Fruit fly (Drosophila melanogaster) whole organism, embryonic: Measurements from ENCODE around the gene Dmtn.

Experiments
- ATbp ChIP-seq: fragments of 200-800 bp; sonication (Bioruptor generic); optimal IDR thresholded peaks from 2 replicates; lab custom pipeline; 2017; ENCODE audit warnings: missing biosample characterization, mild to moderate bottlenecking, missing genetic modification characterization, missing genetic modification reagents
- Atf6 ChIP-seq: fragments of 200-800 bp; sonication (Bioruptor generic); IDR thresholded peaks from 2 replicates; pipeline ENCODE4 v1.3.6; 2022; ENCODE audit warnings: missing biosample characterization, missing genetic modification characterization
- B-H1 ChIP-seq: fragments of 200-800 bp; sonication (Bioruptor generic); IDR thresholded peaks from 3 replicates; pipeline ENCODE4 v1.3.6; 2022; ENCODE audit warnings: missing biosample characterization, missing genetic modification characterization
- BtbVII ChIP-seq: fragments of 200-800 bp; sonication (Bioruptor generic); optimal IDR thresholded peaks from 3 replicates; lab custom pipeline; 2017; ENCODE audit warnings: missing biosample characterization, mild to moderate bottlenecking, missing genetic modification characterization
- CG10267 ChIP-seq: fragments of 200-800 bp; sonication (Bioruptor generic); optimal IDR thresholded peaks from 2 replicates; lab custom pipeline; 2018; ENCODE audit warnings: missing biosample characterization, mild to moderate bottlenecking, missing genetic modification characterization, moderate library complexity
- CG10431 ChIP-seq: fragments of 200-800 bp; sonication (Bioruptor generic); optimal IDR thresholded peaks from 3 replicates; lab custom pipeline; 2018; ENCODE audit warnings: missing biosample characterization, mild to moderate bottlenecking, missing genetic modification characterization
- CG11398 ChIP-seq: fragments of 200-800 bp; sonication (Bioruptor generic); optimal IDR thresholded peaks from 2 replicates; lab custom pipeline; 2016; ENCODE audit warnings: missing biosample characterization, missing genetic modification characterization
- CG11696 ChIP-seq: fragments of 200-800 bp; sonication (Bioruptor generic); IDR thresholded peaks from 2 replicates; pipeline ENCODE4 v1.3.6; 2022; ENCODE audit warnings: missing biosample characterization, missing genetic modification characterization
- CG13287 ChIP-seq: fragments of 200-800 bp; sonication (Bioruptor generic); IDR thresholded peaks from 2 replicates; pipeline ENCODE4 v1.3.6; 2022; ENCODE audit warnings: missing biosample characterization, missing genetic modification characterization; ENCODE audit not compliant: partially characterized antibody
- CG14014 ChIP-seq: fragments of 200-800 bp; sonication (Bioruptor generic); IDR thresholded peaks from 2 replicates; pipeline ENCODE4 v1.3.6; 2022; ENCODE audit warnings: missing biosample characterization, missing genetic modification characterization
- CG15479 ChIP-seq: fragments of 200-800 bp; sonication (Bioruptor generic); optimal IDR thresholded peaks from 3 replicates; lab custom pipeline; 2019; ENCODE audit warnings: missing biosample characterization, mild to moderate bottlenecking, missing genetic modification characterization, moderate library complexity
- CG1647 ChIP-seq: fragments of 200-800 bp; sonication (Bioruptor generic); optimal IDR thresholded peaks from 3 replicates; lab custom pipeline; 2016; ENCODE audit warnings: missing biosample characterization, missing genetic modification characterization
- CG17186 ChIP-seq: fragments of 200-800 bp; sonication (Bioruptor generic); optimal IDR thresholded peaks from 3 replicates; lab custom pipeline; 2017; ENCODE audit warnings: missing biosample characterization, missing genetic modification reagents, missing genetic modification characterization
- CG17829 ChIP-seq: fragments of 200-800 bp; optimal IDR thresholded peaks from 2 replicates; lab custom pipeline; 2019; ENCODE audit warnings: missing biosample characterization, mild to moderate bottlenecking, missing genetic modification characterization, moderate library complexity
- CG2120 ChIP-seq: fragments of 200-800 bp; sonication (Bioruptor generic); optimal IDR thresholded peaks from 3 replicates; lab custom pipeline; 2016; ENCODE audit warnings: missing biosample characterization, missing genetic modification characterization
- CG2199 ChIP-seq: fragments of 200-800 bp; sonication (Bioruptor generic); IDR thresholded peaks from 3 replicates; pipeline ENCODE4 v1.3.6; 2022; ENCODE audit warnings: missing biosample characterization, missing genetic modification characterization
- CG34422 ChIP-seq: fragments of 200-800 bp; sonication (Bioruptor generic); IDR thresholded peaks from 3 replicates; pipeline ENCODE4 v1.3.6; 2022; ENCODE audit warnings: missing biosample characterization, missing genetic modification characterization
- CG4360 ChIP-seq: fragments of 200-800 bp; sonication (Bioruptor generic); IDR thresholded peaks from 2 replicates; pipeline ENCODE4 v1.3.6; 2022; ENCODE audit warnings: missing biosample characterization, missing genetic modification characterization
- CG6683 ChIP-seq: fragments of 200-800 bp; sonication (Bioruptor generic); optimal IDR thresholded peaks from 2 replicates; lab custom pipeline; 2017; ENCODE audit warnings: missing biosample characterization, mild to moderate bottlenecking, missing genetic modification characterization, missing genetic modification reagents
- CG7372 ChIP-seq: fragments of 200-800 bp; sonication (Bioruptor generic); IDR thresholded peaks from 2 replicates; pipeline ENCODE4 v1.3.6; 2022; ENCODE audit warnings: missing biosample characterization, missing genetic modification characterization
- CG7786 ChIP-seq: fragments of 200-800 bp; sonication (Bioruptor generic); optimal IDR thresholded peaks from 2 replicates; lab custom pipeline; 2016; ENCODE audit warnings: missing biosample characterization, missing genetic modification characterization
- CG7839 ChIP-seq: fragments of 200-800 bp; sonication (Bioruptor generic); optimal IDR thresholded peaks from 3 replicates; lab custom pipeline; 2018; ENCODE audit warnings: missing biosample characterization, mild to moderate bottlenecking, missing genetic modification characterization, moderate library complexity
- Doc3 ChIP-seq: fragments of 200-800 bp; sonication (Bioruptor generic); IDR thresholded peaks from 3 replicates; pipeline ENCODE4 v1.3.6; 2022; ENCODE audit warnings: missing biosample characterization, missing genetic modification characterization; ENCODE audit not compliant: partially characterized antibody
- Gug ChIP-seq: fragments of 200-800 bp; sonication (Bioruptor generic); IDR thresholded peaks from 4 replicates; pipeline ENCODE4 v1.3.6; 2022; ENCODE audit warnings: missing biosample characterization, missing genetic modification characterization
- H15 ChIP-seq: fragments of 200-800 bp; sonication (Bioruptor generic); IDR thresholded peaks from 3 replicates; pipeline ENCODE4 v1.3.6; 2022; ENCODE audit warnings: missing biosample characterization, missing genetic modification characterization
- Hmr ChIP-seq: fragments of 200-800 bp; sonication (Bioruptor generic); optimal IDR thresholded peaks from 3 replicates; lab custom pipeline; 2017; ENCODE audit warnings: mild to moderate bottlenecking, missing biosample characterization, missing genetic modification reagents, missing genetic modification characterization
- MTF-1 ChIP-seq: fragments of 200-800 bp; sonication (Bioruptor generic); optimal IDR thresholded peaks from 2 replicates; lab custom pipeline; 2018; ENCODE audit warnings: missing biosample characterization, mild to moderate bottlenecking, missing genetic modification characterization, borderline replicate concordance
- Mrtf ChIP-seq: fragments of 200-800 bp; sonication (Bioruptor generic); IDR thresholded peaks from 3 replicates; pipeline ENCODE4 v1.3.6; 2022; ENCODE audit warnings: missing biosample characterization, missing genetic modification characterization
- NFAT ChIP-seq: fragments of 200-800 bp; sonication (Bioruptor generic); IDR thresholded peaks from 2 replicates; pipeline ENCODE4 v1.3.6; 2022; ENCODE audit warnings: missing biosample characterization, missing genetic modification characterization
- NfI ChIP-seq: fragments of 200-800 bp; sonication (Bioruptor generic); optimal IDR thresholded peaks from 3 replicates; lab custom pipeline; 2018; ENCODE audit warnings: missing biosample characterization, mild to moderate bottlenecking, missing genetic modification characterization, moderate library complexity
- Ravus ChIP-seq: fragments of 200-800 bp; sonication (Bioruptor generic); IDR thresholded peaks from 2 replicates; pipeline ENCODE4 v1.3.6; 2022; ENCODE audit warnings: missing biosample characterization, missing genetic modification characterization
- Rfx ChIP-seq: fragments of 200-800 bp; sonication (Bioruptor generic); IDR thresholded peaks from 2 replicates; pipeline ENCODE4 v1.3.6; 2022; ENCODE audit warnings: missing biosample characterization, missing genetic modification characterization
- Rx ChIP-seq: fragments of 200-800 bp; sonication (Bioruptor generic); IDR thresholded peaks from 2 replicates; pipeline ENCODE4 v1.3.6; 2022; ENCODE audit warnings: missing biosample characterization, missing genetic modification characterization
- Six4 ChIP-seq: fragments of 200-800 bp; sonication (Bioruptor generic); optimal IDR thresholded peaks from 2 replicates; lab custom pipeline; 2016; ENCODE audit warnings: missing biosample characterization, missing genetic modification characterization
- Spps ChIP-seq: fragments of 200-800 bp; sonication (Bioruptor generic); optimal IDR thresholded peaks from 2 replicates; lab custom pipeline; 2018; ENCODE audit warnings: missing biosample characterization, mild to moderate bottlenecking, missing genetic modification characterization
- Taf1 ChIP-seq: fragments of 200-800 bp; sonication (Bioruptor generic); IDR thresholded peaks from 2 replicates; pipeline ENCODE4 v1.3.6; 2022; ENCODE audit warnings: missing biosample characterization, missing genetic modification characterization
- abd-A ChIP-seq: fragments of 200-800 bp; sonication (Bioruptor generic); optimal IDR thresholded peaks from 3 replicates; lab custom pipeline; 2019; ENCODE audit warnings: missing biosample characterization, mild to moderate bottlenecking, missing genetic modification characterization, moderate library complexity
- ap ChIP-seq: fragments of 200-800 bp; sonication (Bioruptor generic); IDR thresholded peaks from 2 replicates; pipeline ENCODE4 v1.3.6; 2022; ENCODE audit warnings: missing biosample characterization, missing genetic modification characterization
- bcd ChIP-seq: fragments of 200-800 bp; sonication (Bioruptor generic); optimal IDR thresholded peaks from 2 replicates; lab custom pipeline; 2017; ENCODE audit warnings: missing biosample characterization, mild to moderate bottlenecking, missing genetic modification characterization
- bigmax ChIP-seq: fragments of 200-800 bp; sonication (Bioruptor generic); optimal IDR thresholded peaks from 2 replicates; lab custom pipeline; 2018; ENCODE audit warnings: missing biosample characterization, mild to moderate bottlenecking, missing genetic modification characterization
- ci ChIP-seq: fragments of 200-800 bp; sonication (Bioruptor generic); IDR thresholded peaks from 3 replicates; pipeline ENCODE4 v1.3.6; 2022; ENCODE audit warnings: missing biosample characterization, missing genetic modification characterization
- gce ChIP-seq: fragments of 200-800 bp; sonication (Bioruptor generic); IDR thresholded peaks from 3 replicates; pipeline ENCODE4 v1.3.6; 2022; ENCODE audit warnings: missing biosample characterization, missing genetic modification characterization
- jing ChIP-seq: fragments of 200-800 bp; sonication (Bioruptor generic); optimal IDR thresholded peaks from 2 replicates; lab custom pipeline; 2018; ENCODE audit warnings: missing biosample characterization, mild to moderate bottlenecking, missing genetic modification characterization
- mam ChIP-seq: fragments of 200-800 bp; sonication (Bioruptor generic); optimal IDR thresholded peaks from 3 replicates; lab custom pipeline; 2016; ENCODE audit warnings: missing biosample characterization, missing genetic modification characterization
- nom ChIP-seq: fragments of 200-800 bp; sonication (Bioruptor generic); optimal IDR thresholded peaks from 2 replicates; lab custom pipeline; 2017; ENCODE audit warnings: missing biosample characterization, missing genetic modification characterization, mild to moderate bottlenecking, moderate library complexity, missing genetic modification reagents
- shn ChIP-seq: fragments of 200-800 bp; sonication (Bioruptor generic); optimal IDR thresholded peaks from 3 replicates; lab custom pipeline; 2016; ENCODE audit warnings: missing biosample characterization, missing genetic modification characterization
- slp2 ChIP-seq: fragments of 200-800 bp; sonication (Bioruptor generic); optimal IDR thresholded peaks from 2 replicates; lab custom pipeline; 2016; ENCODE audit warnings: missing biosample characterization, missing genetic modification characterization
- sr ChIP-seq: fragments of 200-800 bp; sonication (Bioruptor generic); IDR thresholded peaks from 3 replicates; pipeline ENCODE4 v1.3.6; 2022; ENCODE audit warnings: missing biosample characterization, missing genetic modification characterization
- sug ChIP-seq: fragments of 200-800 bp; optimal IDR thresholded peaks from 2 replicates; lab custom pipeline; 2019; ENCODE audit warnings: missing biosample characterization, mild to moderate bottlenecking, missing genetic modification characterization, moderate library complexity
- tgo ChIP-seq: fragments of 200-800 bp; sonication (Bioruptor generic); IDR thresholded peaks from 3 replicates; pipeline ENCODE4 v1.3.6; 2022; ENCODE audit warnings: missing biosample characterization, missing genetic modification characterization
- usp ChIP-seq: fragments of >200 bp; optimal IDR thresholded peaks from 2 replicates; lab custom pipeline; 2017; ENCODE audit warnings: missing biosample characterization, missing genetic modification characterization
- z ChIP-seq: fragments of 200-800 bp; sonication (Bioruptor generic); IDR thresholded peaks from 3 replicates; pipeline ENCODE4 v1.3.6; 2022; ENCODE audit warnings: missing biosample characterization, missing genetic modification characterization

Gene Dmtn

dm6 chr3R:6409153-6409571, 3.5 kb upstream of the Dmtn start (continued):
- TF ChIP-seq Doc3 (GFP tag; lab: Robert Waterston, UW) = no peak
- peak; percentile 15 for TF ChIP-seq CG15479 (GFP tag; lab: Kevin White, UChicago)
- peak; percentile 38 for TF ChIP-seq MTF-1 (GFP tag; lab: Kevin White, UChicago)
- no peak for TF ChIP-seq CG17186 (GFP tag; lab: Kevin White, UChicago)
- TF ChIP-seq Atf6 (GFP tag; lab: Robert Waterston, UW) = no peak
- TF ChIP-seq z = 0 out of 3 replicates have a peak, but pooled peaks have one; percentile 27
- TF ChIP-seq Six4 (GFP tag; lab: Kevin White, UChicago) = no peak
- peak; percentile 87 for TF ChIP-seq nom (GFP tag; lab: Kevin White, UChicago)
- no peak for TF ChIP-seq ap (GFP tag; lab: Robert Waterston, UW)
- TF ChIP-seq Hmr (GFP tag; lab: Kevin White, UChicago) = no peak
- TF ChIP-seq shn (GFP tag; lab: Kevin White, UChicago) = no peak
- no peak for TF ChIP-seq BtbVII (GFP tag; lab: Kevin White, UChicago)
- no peak for TF ChIP-seq Mrtf (GFP tag; lab: Robert Waterston, UW)
- no peak for TF ChIP-seq H15 (GFP tag; lab: Robert Waterston, UW)
- TF ChIP-seq sug (tag; lab: Kevin White, UChicago) = peak; percentile 26
- TF ChIP-seq CG11398 (GFP tag; lab: Kevin White, UChicago) = no peak
- no peak for TF ChIP-seq jing (GFP tag; lab: Kevin White, UChicago)
- TF ChIP-seq abd-A (tag; lab: Kevin White, UChicago) = no peak
- TF ChIP-seq CG13287 = no peak
- TF ChIP-seq CG10431 = peak; percentile 55
- no peak for TF ChIP-seq slp2 (GFP tag; lab: Kevin White, UChicago)
- no peak for TF ChIP-seq Rfx
- no peak for TF ChIP-seq mam (GFP tag; lab: Kevin White, UChicago)
- TF ChIP-seq B-H1 (GFP tag; lab: Robert Waterston, UW) = no peak
- no peak for TF ChIP-seq CG10267
- TF ChIP-seq CG6683 (GFP tag; lab: Kevin White, UChicago) = no peak
- no peak for TF ChIP-seq tgo (GFP tag; lab: Robert Waterston, UW)
- no peak for TF ChIP-seq CG17829 (tag; lab: Kevin White, UChicago)
- TF ChIP-seq NfI (GFP tag; lab: Kevin White, UChicago) = no peak
- TF ChIP-seq Taf1 (GFP tag; lab: Robert Waterston, UW) = no peak
- no peak for TF ChIP-seq Ravus (GFP tag; lab: Robert Waterston, UW)
- TF ChIP-seq CG4360 (GFP tag; lab: Robert Waterston, UW) = peak; percentile 96
- no peak for TF ChIP-seq CG2120 (GFP tag; lab: Kevin White, UChicago)
- 0 out of 2 replicates have a peak, but pooled peaks have one; percentile 8 for TF ChIP-seq CG7372
- no peak for TF ChIP-seq CG11696 (GFP tag; lab: Robert Waterston, UW)
- TF ChIP-seq gce (GFP tag; lab: Robert Waterston, UW) = 0 out of 3 replicates have a peak, but pooled peaks have one; percentile 29
- no peak for TF ChIP-seq CG1647 (GFP tag; lab: Kevin White, UChicago)
- TF ChIP-seq CG14014 (GFP tag; lab: Robert Waterston, UW) = 0 out of 2 replicates have a peak, but pooled peaks have one; percentile 11
- TF ChIP-seq bcd = no peak
- no peak for TF ChIP-seq Rx (GFP tag; lab: Robert Waterston, UW)
- peak; percentile 55; the same call in 1 of the 3 replicates for TF ChIP-seq ci (GFP tag; lab: Robert Waterston, UW)
- no peak for TF ChIP-seq bigmax
- TF ChIP-seq Spps (tag; lab: Kevin White, UChicago) = no peak
- no peak for TF ChIP-seq CG7786
- TF ChIP-seq NFAT (GFP tag; lab: Robert Waterston, UW) = no peak
- TF ChIP-seq sr = peak; percentile 51; the same call in 2 of the 3 replicates
- TF ChIP-seq CG7839 (tag; lab: Kevin White, UChicago) = no peak
- 0 out of 3 replicates have a peak, but pooled peaks have one; percentile 12 for TF ChIP-seq CG34422 (GFP tag; lab: Robert Waterston, UW)
- no peak for TF ChIP-seq Gug (GFP tag; lab: Robert Waterston, UW)
- peak; percentile 66; the same call in 1 of the 3 replicates for TF ChIP-seq CG2199
- TF ChIP-seq usp (GFP tag; lab: Kevin White, UChicago) = no peak
- TF ChIP-seq ATbp (GFP tag; lab: Kevin White, UChicago) = no peak
